Fruit fly (Drosophila melanogaster) whole organism, prepupa: Measurements from ENCODE around the gene CG33111.

ENCODE experiments used
- Blimp-1 ChIP-seq: fragments of 200-800 bp; sonication (Bioruptor generic); optimal IDR thresholded peaks from 3 replicates; lab custom pipeline; 2017; ENCODE audit warnings: missing biosample characterization, missing genetic modification characterization, mild to moderate bottlenecking, moderate library complexity, missing genetic modification reagents
- CG10631 ChIP-seq: fragments of 200-800 bp; sonication (Bioruptor generic); optimal IDR thresholded peaks from 2 replicates; lab custom pipeline; 2016; ENCODE audit warnings: missing biosample characterization, missing genetic modification characterization
- CG11294 ChIP-seq: fragments of 200-800 bp; sonication (Bioruptor generic); IDR thresholded peaks from 2 replicates; pipeline ENCODE4 v1.3.6; 2022; ENCODE audit warnings: missing biosample characterization, missing genetic modification characterization
- CG11762 ChIP-seq: fragments of 200-800 bp; sonication (Bioruptor generic); optimal IDR thresholded peaks from 3 replicates; lab custom pipeline; 2016; ENCODE audit warnings: missing biosample characterization, missing genetic modification characterization; ENCODE audit not compliant: insufficient read depth
- CG11902 ChIP-seq: fragments of 200-800 bp; sonication (Bioruptor generic); optimal IDR thresholded peaks from 3 replicates; lab custom pipeline; 2016; ENCODE audit warnings: missing biosample characterization, missing genetic modification characterization
- CG15336 ChIP-seq: fragments of 200-800 bp; sonication (Bioruptor generic); IDR thresholded peaks from 2 replicates; pipeline ENCODE4 v1.3.6; 2022; ENCODE audit warnings: missing biosample characterization, missing genetic modification characterization
- CG1621 ChIP-seq: fragments of 200-800 bp; sonication (Bioruptor generic); optimal IDR thresholded peaks from 3 replicates; lab custom pipeline; 2018; ENCODE audit warnings: missing biosample characterization, mild to moderate bottlenecking, missing genetic modification characterization
- CG16779 ChIP-seq: fragments of 200-800 bp; sonication (Bioruptor generic); optimal IDR thresholded peaks from 3 replicates; lab custom pipeline; 2017; ENCODE audit warnings: missing biosample characterization, mild to moderate bottlenecking, missing genetic modification characterization
- CG3032 ChIP-seq: fragments of 200-800 bp; optimal IDR thresholded peaks from 2 replicates; lab custom pipeline; 2019; ENCODE audit warnings: missing biosample characterization, mild to moderate bottlenecking, missing genetic modification characterization, moderate library complexity
- CG31627 ChIP-seq: fragments of 200-800 bp; sonication (Bioruptor generic); optimal IDR thresholded peaks from 3 replicates; lab custom pipeline; 2016; ENCODE audit warnings: missing biosample characterization, missing genetic modification characterization
- CG32006 ChIP-seq: fragments of 200-800 bp; sonication (Bioruptor generic); optimal IDR thresholded peaks from 3 replicates; lab custom pipeline; 2017; ENCODE audit warnings: missing biosample characterization, mild to moderate bottlenecking, missing genetic modification characterization
- CG34406 ChIP-seq: fragments of 200-800 bp; sonication (Bioruptor generic); optimal IDR thresholded peaks from 3 replicates; lab custom pipeline; 2016; ENCODE audit warnings: missing biosample characterization, missing genetic modification characterization
- CG3919 ChIP-seq: fragments of 200-800 bp; sonication (Bioruptor generic); optimal IDR thresholded peaks from 3 replicates; lab custom pipeline; 2016; ENCODE audit warnings: missing biosample characterization, missing genetic modification characterization
- CG4318 ChIP-seq: fragments of 200-800 bp; sonication (Bioruptor generic); optimal IDR thresholded peaks from 3 replicates; lab custom pipeline; 2017; ENCODE audit warnings: missing biosample characterization, mild to moderate bottlenecking, missing genetic modification characterization
- CG6163 ChIP-seq: fragments of 200-800 bp; sonication (Bioruptor generic); IDR thresholded peaks from 3 replicates; pipeline ENCODE4 v1.3.6; 2022; ENCODE audit warnings: missing biosample characterization, missing genetic modification characterization
- CG6276 ChIP-seq: fragments of 200-800 bp; sonication (Bioruptor generic); optimal IDR thresholded peaks from 2 replicates; lab custom pipeline; 2017; ENCODE audit warnings: missing biosample characterization, mild to moderate bottlenecking, missing genetic modification characterization
- CG6808 ChIP-seq: fragments of 200-800 bp; sonication (Bioruptor generic); optimal IDR thresholded peaks from 3 replicates; lab custom pipeline; 2017; ENCODE audit warnings: missing biosample characterization, missing genetic modification characterization, mild to moderate bottlenecking, moderate library complexity, missing genetic modification reagents
- CG6854 ChIP-seq: fragments of 200-800 bp; sonication (Bioruptor generic); optimal IDR thresholded peaks from 2 replicates; lab custom pipeline; 2017; ENCODE audit warnings: missing biosample characterization, mild to moderate bottlenecking, missing genetic modification characterization
- CG7368 ChIP-seq: fragments of 200-800 bp; sonication (Bioruptor generic); optimal IDR thresholded peaks from 3 replicates; lab custom pipeline; 2016; ENCODE audit warnings: missing biosample characterization, missing genetic modification characterization
- CG8119 ChIP-seq: fragments of 200-800 bp; sonication (Bioruptor generic); IDR thresholded peaks from 3 replicates; pipeline ENCODE4 v1.3.6; 2022; ENCODE audit warnings: missing biosample characterization, missing genetic modification characterization
- CG8319 ChIP-seq: fragments of 200-800 bp; sonication (Bioruptor generic); optimal IDR thresholded peaks from 3 replicates; lab custom pipeline; 2016; ENCODE audit warnings: missing biosample characterization, missing genetic modification characterization
- CG8632 ChIP-seq: fragments of 200-800 bp; sonication (Bioruptor generic); optimal IDR thresholded peaks from 3 replicates; lab custom pipeline; 2016; ENCODE audit warnings: missing biosample characterization, missing genetic modification characterization
- CG9139 ChIP-seq: fragments of 200-800 bp; sonication (Bioruptor generic); optimal IDR thresholded peaks from 3 replicates; lab custom pipeline; 2017; ENCODE audit warnings: missing biosample characterization, mild to moderate bottlenecking, missing genetic modification characterization
- Eip75B ChIP-seq: fragments of 200-800 bp; sonication (Bioruptor generic); optimal IDR thresholded peaks from 3 replicates; lab custom pipeline; 2016; ENCODE audit warnings: missing biosample characterization, missing genetic modification characterization
- Eip78C ChIP-seq: fragments of 200-800 bp; sonication (Bioruptor generic); peaks from one replicate; lab custom pipeline; 2016; ENCODE audit warnings: missing biosample characterization, missing genetic modification characterization
- Eip93F ChIP-seq: fragments of 200-800 bp; sonication (Bioruptor generic); optimal IDR thresholded peaks from 2 replicates; lab custom pipeline; 2016; ENCODE audit warnings: missing biosample characterization, mild to moderate bottlenecking, missing genetic modification characterization
- Ets21C ChIP-seq: fragments of 200-800 bp; sonication (Bioruptor generic); optimal IDR thresholded peaks from 3 replicates; lab custom pipeline; 2016; ENCODE audit warnings: missing biosample characterization, missing genetic modification characterization
- Ets96B ChIP-seq: fragments of 200-800 bp; optimal IDR thresholded peaks from 2 replicates; lab custom pipeline; 2019; ENCODE audit warnings: missing biosample characterization, mild to moderate bottlenecking, missing genetic modification characterization, moderate library complexity
- Gug ChIP-seq: fragments of 200-800 bp; sonication (Bioruptor generic); IDR thresholded peaks from 2 replicates; pipeline ENCODE4 v1.3.6; 2022; ENCODE audit warnings: missing biosample characterization, missing genetic modification characterization
- Hr39 ChIP-seq: fragments of 200-800 bp; sonication (Bioruptor generic); optimal IDR thresholded peaks from 2 replicates; lab custom pipeline; 2016; ENCODE audit warnings: missing biosample characterization, missing genetic modification characterization
- Hr4 ChIP-seq: fragments of 200-800 bp; sonication (Bioruptor generic); optimal IDR thresholded peaks from 3 replicates; lab custom pipeline; 2016; ENCODE audit warnings: missing biosample characterization, missing genetic modification characterization
- Lpt ChIP-seq: fragments of 200-800 bp; sonication (Bioruptor generic); optimal IDR thresholded peaks from 3 replicates; lab custom pipeline; 2016; ENCODE audit warnings: missing biosample characterization, missing genetic modification characterization
- Met ChIP-seq: fragments of 200-800 bp; sonication (Bioruptor generic); optimal IDR thresholded peaks from 3 replicates; lab custom pipeline; 2016; ENCODE audit warnings: missing biosample characterization, missing genetic modification characterization
- OdsH ChIP-seq: fragments of 200-800 bp; sonication (Bioruptor generic); optimal IDR thresholded peaks from 3 replicates; lab custom pipeline; 2016; ENCODE audit warnings: missing biosample characterization, missing genetic modification characterization
- Smox ChIP-seq: fragments of 200-800 bp; sonication (Bioruptor generic); optimal IDR thresholded peaks from 3 replicates; lab custom pipeline; 2016; ENCODE audit warnings: missing biosample characterization, missing genetic modification characterization
- Sox102F ChIP-seq: fragments of 200-800 bp; sonication (Bioruptor generic); optimal IDR thresholded peaks from 2 replicates; lab custom pipeline; 2016; ENCODE audit warnings: missing biosample characterization, mild to moderate bottlenecking, missing genetic modification characterization
- Sox14 ChIP-seq: fragments of 200-800 bp; sonication (Bioruptor generic); optimal IDR thresholded peaks from 3 replicates; lab custom pipeline; 2016; ENCODE audit warnings: missing biosample characterization, missing genetic modification characterization
- Sox15 ChIP-seq: fragments of 200-800 bp; sonication (Bioruptor generic); optimal IDR thresholded peaks from 3 replicates; lab custom pipeline; 2016; ENCODE audit warnings: missing biosample characterization, missing genetic modification characterization
- acj6 ChIP-seq: fragments of 200-800 bp; sonication (Bioruptor generic); optimal IDR thresholded peaks from 3 replicates; lab custom pipeline; 2016; ENCODE audit warnings: missing biosample characterization, missing genetic modification characterization
- cyc ChIP-seq: fragments of 200-800 bp; sonication (Bioruptor generic); optimal IDR thresholded peaks from 3 replicates; lab custom pipeline; 2016; ENCODE audit warnings: missing biosample characterization, missing genetic modification characterization
- dsx ChIP-seq: fragments of 200-800 bp; optimal IDR thresholded peaks from 3 replicates; lab custom pipeline; 2019; ENCODE audit warnings: missing biosample characterization, mild to moderate bottlenecking, missing genetic modification characterization, moderate library complexity; ENCODE audit not compliant: poor library complexity, severe bottlenecking
- eg ChIP-seq: fragments of 200-800 bp; sonication (Bioruptor generic); IDR thresholded peaks from 3 replicates; pipeline ENCODE4 v1.3.6; 2022; ENCODE audit warnings: missing biosample characterization, missing genetic modification characterization
- esn ChIP-seq: fragments of 200-800 bp; sonication (Bioruptor generic); optimal IDR thresholded peaks from 2 replicates; lab custom pipeline; 2016; ENCODE audit warnings: missing biosample characterization, mild to moderate bottlenecking, missing genetic modification characterization, moderate library complexity
- fd59A ChIP-seq: fragments of 200-800 bp; sonication (Bioruptor generic); optimal IDR thresholded peaks from 2 replicates; lab custom pipeline; 2017; ENCODE audit warnings: missing biosample characterization, mild to moderate bottlenecking, missing genetic modification characterization, missing genetic modification reagents
- fd85E ChIP-seq: fragments of 200-800 bp; sonication (Bioruptor generic); optimal IDR thresholded peaks from 3 replicates; lab custom pipeline; 2016; ENCODE audit warnings: missing biosample characterization, missing genetic modification characterization
- fkh ChIP-seq: fragments of 200-800 bp; sonication (Bioruptor generic); optimal IDR thresholded peaks from 3 replicates; lab custom pipeline; 2017; ENCODE audit warnings: missing biosample characterization, mild to moderate bottlenecking, missing genetic modification characterization, moderate library complexity
- pdm3 ChIP-seq: fragments of 200-800 bp; sonication (Bioruptor generic); optimal IDR thresholded peaks from 3 replicates; lab custom pipeline; 2016; ENCODE audit warnings: missing biosample characterization, missing genetic modification characterization
- salr ChIP-seq, 2 experiments: fragments of 200-800 bp; sonication (Bioruptor generic); optimal IDR thresholded peaks; 3 replicates each; lab custom pipeline; 2016 to 2018; ENCODE audit warnings: missing biosample characterization in 2 of 2, missing genetic modification characterization in 2 of 2, mild to moderate bottlenecking in 1 of 2
- spab ChIP-seq: fragments of 200-800 bp; sonication (Bioruptor generic); optimal IDR thresholded peaks from 2 replicates; lab custom pipeline; 2017; ENCODE audit warnings: missing biosample characterization, mild to moderate bottlenecking, missing genetic modification characterization, missing genetic modification reagents
- ss ChIP-seq, 2 experiments: fragments of 200-800 bp; sonication (Bioruptor generic); optimal IDR thresholded peaks; 2 replicates in 1 of 2; 3 replicates in 1 of 2; lab custom pipeline; 2017 to 2018; ENCODE audit warnings: mild to moderate bottlenecking in 2 of 2, missing biosample characterization in 2 of 2, missing genetic modification characterization in 2 of 2, moderate library complexity in 1 of 2
- topi ChIP-seq: fragments of 200-800 bp; sonication (Bioruptor generic); optimal IDR thresholded peaks from 3 replicates; lab custom pipeline; 2016; ENCODE audit warnings: missing biosample characterization, missing genetic modification characterization
- vri ChIP-seq: fragments of 200-800 bp; sonication (Bioruptor generic); optimal IDR thresholded peaks from 3 replicates; lab custom pipeline; 2016; ENCODE audit warnings: missing biosample characterization, mild to moderate bottlenecking, missing genetic modification characterization

CG33111 gene

dm6 chr3R:23818879-23819408 is at the start of gene CG33111, which contains the start of gene eIF4G2:
CG33111 (minus strand) TSS chr3R:23819237.
eIF4G2 (minus strand) TSS chr3R:23819237.
- TF ChIP-seq CG6808 (GFP tag; lab: Kevin White, UChicago) (peak; percentile 68), CG11762 (no peak), Ets21C (no peak), Gug (GFP tag; lab: Robert Waterston, UW) (no peak), fd59A (GFP tag; lab: Kevin White, UChicago) (no peak), Hr4 (GFP tag; lab: Kevin White, UChicago) (no peak), Eip75B (GFP tag; lab: Kevin White, UChicago) (peak; percentile 15), esn (GFP tag; lab: Kevin White, UChicago) (no peak), Ets96B (peak; percentile 34), Lpt (GFP tag; lab: Kevin White, UChicago) (peak; percentile 23), CG3919 (GFP tag; lab: Kevin White, UChicago) (peak; percentile 3), topi (GFP tag; lab: Kevin White, UChicago) (no peak), acj6 (GFP tag; lab: Kevin White, UChicago) (no peak), Blimp-1 (GFP tag; lab: Kevin White, UChicago) (no peak), cyc (GFP tag; lab: Kevin White, UChicago) (no peak), CG8319 (no peak), CG10631 (GFP tag; lab: Kevin White, UChicago) (no peak), CG34406 (no peak), CG8119 (GFP tag; lab: Robert Waterston, UW) (peak; percentile 61; the same call in 2 of the 3 replicates), CG11902 (GFP tag; lab: Kevin White, UChicago) (no peak), spab (GFP tag; lab: Kevin White, UChicago) (peak; percentile 54), OdsH (GFP tag; lab: Kevin White, UChicago) (no peak), CG16779 (tag; lab: Kevin White, UChicago) (peak; percentile 59), Sox14 (GFP tag; lab: Kevin White, UChicago) (peak; percentile 43), CG6276 (GFP tag; lab: Kevin White, UChicago) (peak; percentile 63), CG4318 (GFP tag; lab: Kevin White, UChicago) (no peak), CG1621 (tag; lab: Kevin White, UChicago) (peak; percentile 46), ss (GFP tag; optimal IDR thresholded peaks at IDR 0.05; lab: Kevin White, UChicago) (peak in 1 of 2 experiments; percentile 78), eg (GFP tag; lab: Robert Waterston, UW) (peak; percentile 41; the same call in 1 of the 3 replicates), CG8632 (GFP tag; lab: Kevin White, UChicago) (no peak), CG6163 (GFP tag; lab: Robert Waterston, UW) (0 out of 3 replicates have a peak, but pooled peaks have one; percentile 15), CG7368 (GFP tag; lab: Kevin White, UChicago) (no peak), CG15336 (GFP tag; lab: Robert Waterston, UW) (peak; percentile 36; the same call in 1 of the 2 replicates), CG6854 (GFP tag; lab: Kevin White, UChicago) (peak; percentile 58), vri (GFP tag; lab: Kevin White, UChicago) (no peak), dsx (GFP tag; lab: Kevin White, UChicago) (peak; percentile 36), Hr39 (GFP tag; lab: Kevin White, UChicago) (no peak), fkh (GFP tag; lab: Kevin White, UChicago) (peak; percentile 84), CG3032 (tag; lab: Kevin White, UChicago) (peak; percentile 25), CG11294 (GFP tag; lab: Robert Waterston, UW) (no peak), Sox102F (no peak), CG31627 (GFP tag; lab: Kevin White, UChicago) (no peak), Eip93F (GFP tag; lab: Kevin White, UChicago) (no peak), pdm3 (GFP tag; lab: Kevin White, UChicago) (peak; percentile 1), CG32006 (GFP tag; lab: Kevin White, UChicago) (peak; percentile 20), CG9139 (GFP tag; lab: Kevin White, UChicago) (peak; percentile 39), Smox (GFP tag; lab: Kevin White, UChicago) (no peak), Eip78C (GFP tag; lab: Kevin White, UChicago) (peak; percentile 68), fd85E (GFP tag; lab: Kevin White, UChicago) (no peak), salr (GFP tag; optimal IDR thresholded peaks at IDR 0.05; lab: Kevin White, UChicago) (no peak), Met (GFP tag; lab: Kevin White, UChicago) (no peak), Sox15 (no peak)
